Fruit fly (Drosophila melanogaster): ENCODE results near the gene CG15293.

CG15293 gene

dm6 chr2L:14094606-14095005 is 14.6 kb downstream of the CG15293 start (continued):
- TF ChIP-seq CG7963 (GFP tag; IDR thresholded peaks at IDR 0.05; ENCODE audit: partially characterized antibody) (no peak), CG1233 (GFP tag; optimal IDR thresholded peaks at IDR 0.05) (no peak), onecut (GFP tag; IDR thresholded peaks at IDR 0.05) (peak; percentile 38; the same call in 1 of the 2 replicates), slou (GFP tag; optimal IDR thresholded peaks at IDR 0.05) (peak; percentile 2), gsb (GFP tag; IDR thresholded peaks at IDR 0.05) (no peak), vvl (GFP tag; IDR thresholded peaks at IDR 0.05) (no peak), CG6854 (GFP tag; optimal IDR thresholded peaks at IDR 0.05) (no peak), Bdp1 (GFP tag; optimal IDR thresholded peaks at IDR 0.05) (no peak), lov (optimal IDR thresholded peaks at IDR 0.05) (no peak), lov (GFP tag; IDR thresholded peaks at IDR 0.05) (no peak), CG3838 (GFP tag; optimal IDR thresholded peaks at IDR 0.05) (no peak), CG13424 (tag; optimal IDR thresholded peaks at IDR 0.05) (no peak), Rx (GFP tag; IDR thresholded peaks at IDR 0.05) (peak; percentile 43; the same call in 1 of the 2 replicates), Dfd (GFP tag; optimal IDR thresholded peaks at IDR 0.05) (no peak), CG16813 (GFP tag; IDR thresholded peaks at IDR 0.05; ENCODE audit: partially characterized antibody) (peak; percentile 62), Spps (tag; optimal IDR thresholded peaks at IDR 0.05) (no peak), CG16779 (GFP tag; IDR thresholded peaks at IDR 0.05) (peak; percentile 44; the same call in 1 of the 2 replicates), dan (GFP tag; IDR thresholded peaks at IDR 0.05) (no peak), her (GFP tag; optimal IDR thresholded peaks at IDR 0.05) (no peak), Oli (tag; optimal IDR thresholded peaks at IDR 0.05) (no peak), nom (GFP tag; optimal IDR thresholded peaks at IDR 0.05) (no peak), maf-S (GFP tag; optimal IDR thresholded peaks at IDR 0.05) (peak; percentile 22), CG3281 (GFP tag; optimal IDR thresholded peaks at IDR 0.05) (no peak), CG1024 (GFP tag; IDR thresholded peaks at IDR 0.05) (no peak), h (optimal IDR thresholded peaks at IDR 0.05) (no peak), sim (GFP tag; IDR thresholded peaks at IDR 0.05) (no peak), CG12769 (tag; optimal IDR thresholded peaks at IDR 0.05) (no peak), en (GFP tag; optimal IDR thresholded peaks at IDR 0.05) (no peak), CG33213 (GFP tag; optimal IDR thresholded peaks at IDR 0.05) (peak; percentile 72), H15 (GFP tag; IDR thresholded peaks at IDR 0.05) (no peak; the same call in 2 of the 3 replicates), mld (GFP tag; IDR thresholded peaks at IDR 0.05; ENCODE audit: partially characterized antibody) (no peak), CG2678 (tag; optimal IDR thresholded peaks at IDR 0.05) (no peak), CG11560 (tag; IDR thresholded peaks at IDR 0.05) (peak; percentile 56; the same call in 1 of the 3 replicates), sug (tag; optimal IDR thresholded peaks at IDR 0.05) (no peak), shn (GFP tag; optimal IDR thresholded peaks at IDR 0.05) (peak; percentile 60), Elba2 (GFP tag; optimal IDR thresholded peaks at IDR 0.05) (no peak), rib (GFP tag; IDR thresholded peaks at IDR 0.05) (no peak), CG8359 (GFP tag; optimal IDR thresholded peaks at IDR 0.05; ENCODE audit: borderline replicate concordance) (no peak), Dll (GFP tag; IDR thresholded peaks at IDR 0.05; ENCODE audit: partially characterized antibody) (no peak), Tbp (GFP tag; optimal IDR thresholded peaks at IDR 0.05) (no peak), CG9437 (GFP tag; optimal IDR thresholded peaks at IDR 0.05) (no peak), CG7556 (GFP tag; optimal IDR thresholded peaks at IDR 0.05) (no peak), NC2β (GFP tag; optimal IDR thresholded peaks at IDR 0.05) (no peak), scrt (GFP tag; optimal IDR thresholded peaks at IDR 0.05) (no peak), CG18619 (GFP tag; optimal IDR thresholded peaks at IDR 0.05) (no peak), da (GFP tag; optimal IDR thresholded peaks at IDR 0.05) (no peak), CG13123 (GFP tag; optimal IDR thresholded peaks at IDR 0.05) (no peak), D19B (GFP tag; optimal IDR thresholded peaks at IDR 0.05) (no peak), z (GFP tag; IDR thresholded peaks at IDR 0.05) (no peak), CG18476 (GFP tag; optimal IDR thresholded peaks at IDR 0.05) (no peak), Hmr (GFP tag; optimal IDR thresholded peaks at IDR 0.05) (peak; percentile 55), CG11085 (GFP tag; IDR thresholded peaks at IDR 0.05) (no peak), Sry-δ (GFP tag; optimal IDR thresholded peaks at IDR 0.05) (no peak)
